Fruit fly (Drosophila melanogaster) whole organism, embryonic: ENCODE data around the gene CG14881.
A peak's percentile ranks its signal among the peaks of the same experiment; 100 is the strongest.

Experiments used
- Atf3 ChIP-seq: fragments of 200-800 bp; sonication (Bioruptor generic); optimal IDR thresholded peaks from 3 replicates; lab custom pipeline; 2016; ENCODE audit warnings: missing biosample characterization, missing genetic modification characterization
- CG10543 ChIP-seq: fragments of 200-800 bp; sonication (Bioruptor generic); optimal IDR thresholded peaks from 3 replicates; lab custom pipeline; 2017; ENCODE audit warnings: missing biosample characterization, mild to moderate bottlenecking, missing genetic modification characterization, moderate library complexity
- CG11247 ChIP-seq: fragments of 200-800 bp; sonication (Bioruptor generic); IDR thresholded peaks from 2 replicates; pipeline ENCODE4 v1.3.6; 2022; ENCODE audit warnings: missing biosample characterization, missing genetic modification characterization
- CG11398 ChIP-seq: fragments of 200-800 bp; sonication (Bioruptor generic); optimal IDR thresholded peaks from 2 replicates; lab custom pipeline; 2016; ENCODE audit warnings: missing biosample characterization, missing genetic modification characterization
- CG11696 ChIP-seq: fragments of 200-800 bp; sonication (Bioruptor generic); IDR thresholded peaks from 2 replicates; pipeline ENCODE4 v1.3.6; 2022; ENCODE audit warnings: missing biosample characterization, missing genetic modification characterization
- CG12104 ChIP-seq: fragments of 200-800 bp; sonication (Bioruptor generic); optimal IDR thresholded peaks from 3 replicates; lab custom pipeline; 2016; ENCODE audit warnings: missing biosample characterization, missing genetic modification characterization
- CG12942 ChIP-seq: fragments of 200-800 bp; sonication (Bioruptor generic); optimal IDR thresholded peaks from 3 replicates; lab custom pipeline; 2016; ENCODE audit warnings: missing biosample characterization, missing genetic modification characterization
- CG2120 ChIP-seq: fragments of 200-800 bp; sonication (Bioruptor generic); optimal IDR thresholded peaks from 3 replicates; lab custom pipeline; 2016; ENCODE audit warnings: missing biosample characterization, missing genetic modification characterization
- CG2202 ChIP-seq: fragments of 200-800 bp; sonication (Bioruptor generic); optimal IDR thresholded peaks from 2 replicates; lab custom pipeline; 2018; ENCODE audit warnings: missing biosample characterization, mild to moderate bottlenecking, missing genetic modification characterization
- CG30020 ChIP-seq: fragments of 200-800 bp; optimal IDR thresholded peaks from 2 replicates; lab custom pipeline; 2019; ENCODE audit warnings: missing biosample characterization, mild to moderate bottlenecking, missing genetic modification characterization, moderate library complexity
- CG30431 ChIP-seq: fragments of 200-800 bp; sonication (Bioruptor generic); optimal IDR thresholded peaks from 2 replicates; lab custom pipeline; 2017; ENCODE audit warnings: missing biosample characterization, missing genetic modification characterization
- CG31365 ChIP-seq: fragments of 200-800 bp; sonication (Bioruptor generic); optimal IDR thresholded peaks from 2 replicates; lab custom pipeline; 2018; ENCODE audit warnings: missing biosample characterization, mild to moderate bottlenecking, missing genetic modification characterization
- CG3281 ChIP-seq: fragments of 200-800 bp; sonication (Bioruptor generic); optimal IDR thresholded peaks from 3 replicates; lab custom pipeline; 2017; ENCODE audit warnings: missing biosample characterization, mild to moderate bottlenecking, missing genetic modification characterization
- CG3838 ChIP-seq: fragments of 200-800 bp; sonication (Bioruptor generic); optimal IDR thresholded peaks from 3 replicates; lab custom pipeline; 2016; ENCODE audit warnings: missing biosample characterization, missing genetic modification characterization
- CG4707 ChIP-seq: fragments of 200-800 bp; sonication (Bioruptor generic); optimal IDR thresholded peaks from 2 replicates; lab custom pipeline; 2018; ENCODE audit warnings: missing biosample characterization, mild to moderate bottlenecking, missing genetic modification characterization, moderate library complexity
- CG6175 ChIP-seq: fragments of 200-800 bp; sonication (Bioruptor generic); IDR thresholded peaks from 3 replicates; pipeline ENCODE4 v1.3.6; 2022; ENCODE audit warnings: missing biosample characterization, missing genetic modification characterization
- CG9797 ChIP-seq: fragments of 200-800 bp; sonication (Bioruptor generic); optimal IDR thresholded peaks from 3 replicates; lab custom pipeline; 2018; ENCODE audit warnings: missing biosample characterization, mild to moderate bottlenecking, missing genetic modification characterization
- Deaf1 ChIP-seq: fragments of 200-800 bp; optimal IDR thresholded peaks from 3 replicates; lab custom pipeline; 2019; ENCODE audit warnings: missing biosample characterization, mild to moderate bottlenecking, missing genetic modification characterization, moderate library complexity
- Elba2 ChIP-seq: fragments of 200-800 bp; sonication (Bioruptor generic); optimal IDR thresholded peaks from 3 replicates; lab custom pipeline; 2016; ENCODE audit warnings: missing biosample characterization, missing genetic modification characterization
- Hand ChIP-seq: fragments of 200-800 bp; sonication (Bioruptor generic); optimal IDR thresholded peaks from 2 replicates; lab custom pipeline; 2017; ENCODE audit warnings: mild to moderate bottlenecking, missing biosample characterization, missing genetic modification reagents, missing genetic modification characterization
- HmgZ ChIP-seq: fragments of 200-800 bp; sonication (Bioruptor generic); optimal IDR thresholded peaks from 2 replicates; lab custom pipeline; 2018; ENCODE audit warnings: missing biosample characterization, mild to moderate bottlenecking, missing genetic modification characterization
- Hmr ChIP-seq: fragments of 200-800 bp; sonication (Bioruptor generic); optimal IDR thresholded peaks from 3 replicates; lab custom pipeline; 2017; ENCODE audit warnings: mild to moderate bottlenecking, missing biosample characterization, missing genetic modification reagents, missing genetic modification characterization
- Hr51 ChIP-seq, 2 experiments: fragments of 200-800 bp; sonication (Bioruptor generic); optimal IDR thresholded peaks; 2 replicates in 1 of 2; 3 replicates in 1 of 2; lab custom pipeline; 2016 to 2018; ENCODE audit warnings: missing biosample characterization in 2 of 2, missing genetic modification characterization in 2 of 2, mild to moderate bottlenecking in 1 of 2, moderate library complexity in 1 of 2
- Hr78 ChIP-seq, 2 experiments: fragments of 200-800 bp in 1 of 2; fragments of >200 bp in 1 of 2; sonication (Bioruptor generic) in 1 of 2; optimal IDR thresholded peaks; 2 replicates each; lab custom pipeline; 2017 to 2019; ENCODE audit warnings: missing biosample characterization in 2 of 2, missing genetic modification characterization in 2 of 2, mild to moderate bottlenecking in 1 of 2, moderate library complexity in 1 of 2
- MBD-R2 ChIP-seq: fragments of 200-800 bp; sonication (Bioruptor generic); IDR thresholded peaks from 2 replicates; pipeline ENCODE4 v1.3.6; 2022; ENCODE audit warnings: missing biosample characterization, missing genetic modification characterization
- NK7.1 ChIP-seq: fragments of 200-800 bp; sonication (Bioruptor generic); optimal IDR thresholded peaks from 3 replicates; lab custom pipeline; 2016; ENCODE audit warnings: missing biosample characterization, missing genetic modification characterization
- Stat92E ChIP-seq, 3 experiments: fragments of >200 bp in 2 of 3; fragments of 200-800 bp in 1 of 3; sonication (Bioruptor generic) in 1 of 3; optimal IDR thresholded peaks; 2 replicates each; lab custom pipeline; 2017 to 2019; ENCODE audit warnings: missing biosample characterization in 3 of 3, missing genetic modification characterization in 3 of 3, mild to moderate bottlenecking in 1 of 3, moderate library complexity in 1 of 3
- abd-A ChIP-seq: fragments of 200-800 bp; sonication (Bioruptor generic); optimal IDR thresholded peaks from 3 replicates; lab custom pipeline; 2019; ENCODE audit warnings: missing biosample characterization, mild to moderate bottlenecking, missing genetic modification characterization, moderate library complexity
- chm ChIP-seq: fragments of 200-800 bp; sonication (Bioruptor generic); IDR thresholded peaks from 2 replicates; pipeline ENCODE4 v1.3.6; 2022; ENCODE audit warnings: missing biosample characterization, missing genetic modification characterization
- croc ChIP-seq: fragments of 200-800 bp; sonication (Bioruptor generic); conservative IDR thresholded peaks from 3 replicates; pipeline ENCODE4 v1.3.6; 2022; ENCODE audit warnings: missing biosample characterization, missing genetic modification characterization
- fd64A ChIP-seq: fragments of 200-800 bp; sonication (Bioruptor generic); optimal IDR thresholded peaks from 3 replicates; lab custom pipeline; 2018; ENCODE audit warnings: missing biosample characterization, mild to moderate bottlenecking, missing genetic modification characterization
- gcm2 ChIP-seq: fragments of 200-800 bp; sonication (Bioruptor generic); optimal IDR thresholded peaks from 2 replicates; lab custom pipeline; 2016; ENCODE audit warnings: missing biosample characterization, missing genetic modification characterization
- ham ChIP-seq: fragments of 200-800 bp; sonication (Bioruptor generic); IDR thresholded peaks from 2 replicates; pipeline ENCODE4 v1.3.6; 2022; ENCODE audit warnings: missing biosample characterization, missing genetic modification characterization
- ken ChIP-seq: fragments of 200-800 bp; sonication (Bioruptor generic); IDR thresholded peaks from 3 replicates; pipeline ENCODE4 v1.3.6; 2022; ENCODE audit warnings: missing biosample characterization, missing genetic modification characterization
- kni ChIP-seq: fragments of 200-800 bp; sonication (Bioruptor generic); optimal IDR thresholded peaks from 3 replicates; lab custom pipeline; 2017; ENCODE audit warnings: mild to moderate bottlenecking, missing biosample characterization, missing genetic modification reagents, missing genetic modification characterization
- lov ChIP-seq, 2 experiments: fragments of 200-800 bp in 1 of 2; fragments of >200 bp in 1 of 2; sonication (Bioruptor generic) in 1 of 2; IDR thresholded peaks in 1 of 2; optimal IDR thresholded peaks in 1 of 2; 2 replicates in 1 of 2; 3 replicates in 1 of 2; pipeline versions ENCODE4 v1.3.6 to Lab custom; 2017 to 2022; ENCODE audit warnings: missing biosample characterization in 1 of 2, missing genetic modification characterization in 1 of 2
- mirr ChIP-seq: fragments of 200-800 bp; sonication (Bioruptor generic); optimal IDR thresholded peaks from 3 replicates; lab custom pipeline; 2018; ENCODE audit warnings: missing biosample characterization, mild to moderate bottlenecking, missing genetic modification characterization
- odd ChIP-seq: fragments of 200-800 bp; sonication (Bioruptor generic); optimal IDR thresholded peaks from 2 replicates; lab custom pipeline; 2017; ENCODE audit warnings: missing biosample characterization, mild to moderate bottlenecking, missing genetic modification characterization
- otp ChIP-seq: fragments of 200-800 bp; sonication (Bioruptor generic); IDR thresholded peaks from 3 replicates; pipeline ENCODE4, ENCODE4 v1.3.6; 2022; ENCODE audit warnings: missing biosample characterization, missing genetic modification characterization
- p53 ChIP-seq: fragments of 200-800 bp; sonication (Bioruptor generic); optimal IDR thresholded peaks from 2 replicates; lab custom pipeline; 2016; ENCODE audit warnings: missing biosample characterization, missing genetic modification characterization
- ro ChIP-seq: fragments of 200-800 bp; sonication (Bioruptor generic); IDR thresholded peaks from 2 replicates; pipeline ENCODE4 v1.3.6; 2022; ENCODE audit warnings: missing biosample characterization, missing genetic modification characterization
- row ChIP-seq: fragments of 200-800 bp; sonication (Bioruptor generic); IDR thresholded peaks from 3 replicates; pipeline ENCODE4 v1.3.6; 2022; ENCODE audit warnings: missing biosample characterization, missing genetic modification characterization
- run ChIP-seq: fragments of 200-800 bp; sonication (Bioruptor generic); optimal IDR thresholded peaks from 3 replicates; lab custom pipeline; 2018; ENCODE audit warnings: missing biosample characterization, mild to moderate bottlenecking, missing genetic modification characterization
- salm ChIP-seq: fragments of 200-800 bp; sonication (Bioruptor generic); optimal IDR thresholded peaks from 2 replicates; lab custom pipeline; 2018; ENCODE audit warnings: missing biosample characterization, mild to moderate bottlenecking, missing genetic modification characterization
- sim ChIP-seq: fragments of 200-800 bp; sonication (Bioruptor generic); IDR thresholded peaks from 2 replicates; pipeline ENCODE4 v1.3.6; 2022; ENCODE audit warnings: missing biosample characterization, missing genetic modification characterization
- slou ChIP-seq: fragments of 200-800 bp; sonication (Bioruptor generic); optimal IDR thresholded peaks from 3 replicates; lab custom pipeline; 2016; ENCODE audit warnings: missing biosample characterization, missing genetic modification characterization
- tin ChIP-seq: fragments of 200-800 bp; sonication (Bioruptor generic); optimal IDR thresholded peaks from 3 replicates; lab custom pipeline; 2016; ENCODE audit warnings: missing biosample characterization, missing genetic modification characterization
- toy ChIP-seq: fragments of 200-800 bp; sonication (Bioruptor generic); IDR thresholded peaks from 2 replicates; pipeline ENCODE4 v1.3.6; 2022; ENCODE audit warnings: missing biosample characterization, missing genetic modification characterization
- twi ChIP-seq: fragments of 200-800 bp; optimal IDR thresholded peaks from 2 replicates; lab custom pipeline; 2019; ENCODE audit warnings: missing biosample characterization, mild to moderate bottlenecking, missing genetic modification characterization, moderate library complexity
- z ChIP-seq: fragments of 200-800 bp; sonication (Bioruptor generic); IDR thresholded peaks from 3 replicates; pipeline ENCODE4 v1.3.6; 2022; ENCODE audit warnings: missing biosample characterization, missing genetic modification characterization

CG14881 gene

dm6 chr3R:16442937-16443336 is 8.2 kb downstream of the CG14881 start, which contains the start of the genes Ttc1 and CG14882 (continued):
- TF ChIP-seq CG30020: peak; percentile 52
- TF ChIP-seq CG11398: peak; percentile 49
- TF ChIP-seq twi (tag; lab: Kevin White, UChicago): peak; percentile 52
- peak; percentile 70 for TF ChIP-seq CG10543 (GFP tag; lab: Kevin White, UChicago)
- peak; percentile 71; the same call in 1 of the 2 replicates for TF ChIP-seq ham (GFP tag; lab: Robert Waterston, UW)
- peak; percentile 64 for TF ChIP-seq CG2202 (tag; lab: Kevin White, UChicago)
- TF ChIP-seq salm (tag; lab: Kevin White, UChicago): peak; percentile 50
- TF ChIP-seq CG12104: peak; percentile 63
- peak; percentile 54 for TF ChIP-seq CG4707 (GFP tag; lab: Kevin White, UChicago)
- TF ChIP-seq run (tag; lab: Kevin White, UChicago): peak; percentile 7
- peak; percentile 73 for TF ChIP-seq CG3281 (GFP tag; lab: Kevin White, UChicago)
- peak; percentile 71 for TF ChIP-seq CG3838 (GFP tag; lab: Kevin White, UChicago)
- 0 out of 2 replicates have a peak, but pooled peaks have one; percentile 34 for TF ChIP-seq toy (GFP tag; lab: Robert Waterston, UW)
- peak in 1 of 3 experiments; percentile 17 for TF ChIP-seq Stat92E (GFP tag; optimal IDR thresholded peaks at IDR 0.05; lab: Kevin White, UChicago)
- peak; percentile 95 for TF ChIP-seq row (GFP tag; lab: Robert Waterston, UW)
- peak; percentile 52 for TF ChIP-seq mirr (GFP tag; lab: Kevin White, UChicago)
- TF ChIP-seq Hand (GFP tag; lab: Kevin White, UChicago): peak; percentile 62
- peak in 1 of 2 experiments; percentile 88 for TF ChIP-seq Hr51 (GFP tag; optimal IDR thresholded peaks at IDR 0.05; lab: Kevin White, UChicago)
- no peak for TF ChIP-seq lov (optimal IDR thresholded peaks at IDR 0.05; lab: Kevin White, UChicago)
- no peak for TF ChIP-seq lov (GFP tag; IDR thresholded peaks at IDR 0.05; lab: Robert Waterston, UW)
- peak; percentile 95 for TF ChIP-seq CG2120 (GFP tag; lab: Kevin White, UChicago)
- TF ChIP-seq NK7.1 (GFP tag; lab: Kevin White, UChicago): peak; percentile 36
- TF ChIP-seq Atf3 (GFP tag; lab: Kevin White, UChicago): peak; percentile 53
- TF ChIP-seq Hr78 (GFP tag; optimal IDR thresholded peaks at IDR 0.05; lab: Kevin White, UChicago): no peak
- no peak for TF ChIP-seq z (GFP tag; lab: Robert Waterston, UW)
- TF ChIP-seq sim: peak; percentile 47; the same call in 1 of the 2 replicates
- peak; percentile 89 for TF ChIP-seq CG11247 (GFP tag; lab: Robert Waterston, UW)
- TF ChIP-seq MBD-R2 (GFP tag; lab: Robert Waterston, UW): peak; percentile 93
- no peak for TF ChIP-seq abd-A (tag; lab: Kevin White, UChicago)
- TF ChIP-seq CG11696 (GFP tag; lab: Robert Waterston, UW): peak; percentile 48
- TF ChIP-seq chm (GFP tag; lab: Robert Waterston, UW): peak; percentile 25; the same call in 1 of the 2 replicates
- TF ChIP-seq croc (GFP tag; lab: Robert Waterston, UW): peak; percentile 66
- no peak; the same call in 1 of the 2 replicates for TF ChIP-seq ro
- no peak for TF ChIP-seq CG9797 (GFP tag; lab: Kevin White, UChicago)
- TF ChIP-seq ken (GFP tag; lab: Robert Waterston, UW): peak; percentile 95
- peak; percentile 67 for TF ChIP-seq tin (GFP tag; lab: Kevin White, UChicago)
- peak; percentile 67; the same call in 1 of the 3 replicates for TF ChIP-seq CG6175 (GFP tag; lab: Robert Waterston, UW)
- TF ChIP-seq Elba2 (GFP tag; lab: Kevin White, UChicago): peak; percentile 42
- TF ChIP-seq gcm2: peak; percentile 42
- peak; percentile 54 for TF ChIP-seq p53 (GFP tag; lab: Kevin White, UChicago)
- no peak for TF ChIP-seq kni (GFP tag; lab: Kevin White, UChicago)
- no peak for TF ChIP-seq fd64A (GFP tag; lab: Kevin White, UChicago)
- TF ChIP-seq slou (GFP tag; lab: Kevin White, UChicago): peak; percentile 74
- TF ChIP-seq CG12942 (GFP tag; lab: Kevin White, UChicago): peak; percentile 81
- no peak for TF ChIP-seq CG31365 (tag; lab: Kevin White, UChicago)
- peak; percentile 49 for TF ChIP-seq CG30431 (GFP tag; lab: Kevin White, UChicago)
- TF ChIP-seq otp (GFP tag; lab: Robert Waterston, UW): peak; percentile 91
- no peak for TF ChIP-seq odd
- TF ChIP-seq Hmr (GFP tag; lab: Kevin White, UChicago): no peak
- peak; percentile 83 for TF ChIP-seq HmgZ (tag; lab: Kevin White, UChicago)
- TF ChIP-seq Deaf1 (tag; lab: Kevin White, UChicago): no peak
